Worm (Caenorhabditis elegans): Measurements from ENCODE around the gene gstk-1.

The gstk-1 gene

DNA sequence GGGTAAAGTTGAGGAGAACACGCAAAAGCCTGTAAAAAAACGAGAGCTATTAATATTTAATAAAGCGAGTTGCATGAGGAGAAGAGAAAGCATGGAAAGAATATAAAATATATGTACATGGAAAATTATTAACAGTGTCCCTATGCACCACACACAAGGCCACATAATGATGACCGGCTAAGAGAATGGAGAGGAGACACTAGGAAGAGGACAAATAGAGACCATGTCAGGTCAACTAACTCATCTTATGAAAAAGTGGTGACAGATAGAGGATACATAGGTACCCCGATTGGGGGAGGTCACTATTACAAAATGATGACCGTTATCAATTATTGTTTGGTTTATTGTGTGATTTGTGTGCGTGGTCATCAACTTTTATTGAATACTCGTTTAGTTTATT, 12.1 kb upstream of the gstk-1 start, which contains the start of gene fzr-1:
fzr-1 (minus strand) TSS at position 29 of the 400 bp plus-strand sequence.
- TF ChIP-seq aly-1 (tag; optimal IDR thresholded peaks at IDR 0.05) (no peak), ceh-36 (tag; optimal IDR thresholded peaks at IDR 0.05) (no peak), hmbx-1 (tag; optimal IDR thresholded peaks at IDR 0.05) (no peak), tbx-37 (GFP tag; conservative IDR thresholded peaks at IDR 0.05) (0 out of 2 replicates have a peak, but pooled peaks have one; percentile 10), ets-7 (tag; optimal IDR thresholded peaks at IDR 0.05) (no peak), hnd-1 (tag; optimal IDR thresholded peaks at IDR 0.05) (no peak), flt-1 (GFP tag; IDR thresholded peaks at IDR 0.05) (0 out of 2 replicates have a peak, but pooled peaks have one; percentile 16), tra-4 (tag; optimal IDR thresholded peaks at IDR 0.05) (no peak), F13C5.2 (tag; optimal IDR thresholded peaks at IDR 0.05) (no peak), tbx-11 (GFP tag; IDR thresholded peaks at IDR 0.05) (no peak), sea-1 (GFP tag; conservative IDR thresholded peaks at IDR 0.05) (no peak), pes-1 (GFP tag; IDR thresholded peaks at IDR 0.05) (no peak), hmg-4 (GFP tag; optimal IDR thresholded peaks at IDR 0.05) (no peak), ama-1 (optimal IDR thresholded peaks at IDR 0.05) (no peak), scrt-1 (GFP tag; IDR thresholded peaks at IDR 0.05) (no peak), ceh-13 (GFP tag; optimal IDR thresholded peaks at IDR 0.05) (no peak)

DNA sequence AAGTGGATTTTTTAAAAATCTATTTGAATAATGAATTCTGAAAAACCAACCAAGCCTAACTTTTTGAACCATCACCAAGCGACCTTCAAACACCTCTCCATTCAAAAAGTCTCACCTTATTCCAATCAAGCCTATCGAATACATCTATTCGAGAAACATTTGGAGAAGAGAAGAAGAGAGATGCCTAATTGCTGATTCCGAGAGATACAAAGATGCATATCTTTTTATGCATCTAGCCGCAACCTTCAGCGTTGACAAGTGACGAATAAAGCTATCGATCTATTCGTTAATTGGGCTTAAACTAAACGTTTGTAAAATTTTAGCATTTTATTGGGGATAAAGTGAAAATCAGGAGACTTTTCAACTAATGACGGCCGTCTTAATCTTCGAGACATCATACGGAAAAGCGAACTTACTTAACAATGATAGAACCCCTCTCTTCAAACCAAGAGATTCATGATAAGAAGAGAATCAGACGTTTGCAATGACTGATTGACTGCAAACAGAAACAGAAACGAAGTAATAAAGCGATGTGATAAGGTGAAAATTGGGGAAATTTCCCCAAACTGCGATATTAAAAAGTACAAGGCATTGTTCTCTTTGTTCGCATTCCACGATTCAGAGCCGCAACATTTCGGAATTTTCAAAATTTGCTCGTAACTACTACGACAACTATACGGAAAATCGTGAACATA, 11.4 kb upstream of the gstk-1 start:
- TF ChIP-seq hmbx-1 (tag; optimal IDR thresholded peaks at IDR 0.05) = no peak
- TF ChIP-seq aly-1 (tag; optimal IDR thresholded peaks at IDR 0.05) = no peak
- no peak for TF ChIP-seq pes-1 (GFP tag; IDR thresholded peaks at IDR 0.05)
- TF ChIP-seq flt-1 (GFP tag; IDR thresholded peaks at IDR 0.05) = no peak
- no peak for TF ChIP-seq hnd-1 (tag; optimal IDR thresholded peaks at IDR 0.05)
- TF ChIP-seq tbx-37 (GFP tag; conservative IDR thresholded peaks at IDR 0.05) = no peak
- TF ChIP-seq tra-4 (tag; optimal IDR thresholded peaks at IDR 0.05) = no peak
- no peak for TF ChIP-seq ceh-13 (GFP tag; optimal IDR thresholded peaks at IDR 0.05)
- TF ChIP-seq ets-7 (tag; optimal IDR thresholded peaks at IDR 0.05) = no peak
- no peak for TF ChIP-seq ama-1 (optimal IDR thresholded peaks at IDR 0.05)
- TF ChIP-seq sea-1 (GFP tag; conservative IDR thresholded peaks at IDR 0.05) = no peak
- TF ChIP-seq ceh-36 (tag; optimal IDR thresholded peaks at IDR 0.05) = no peak
- TF ChIP-seq B0310.2 (tag; optimal IDR thresholded peaks at IDR 0.05) = no peak
- TF ChIP-seq scrt-1 (GFP tag; IDR thresholded peaks at IDR 0.05) = no peak
- no peak for TF ChIP-seq hmg-4 (GFP tag; optimal IDR thresholded peaks at IDR 0.05)

DNA sequence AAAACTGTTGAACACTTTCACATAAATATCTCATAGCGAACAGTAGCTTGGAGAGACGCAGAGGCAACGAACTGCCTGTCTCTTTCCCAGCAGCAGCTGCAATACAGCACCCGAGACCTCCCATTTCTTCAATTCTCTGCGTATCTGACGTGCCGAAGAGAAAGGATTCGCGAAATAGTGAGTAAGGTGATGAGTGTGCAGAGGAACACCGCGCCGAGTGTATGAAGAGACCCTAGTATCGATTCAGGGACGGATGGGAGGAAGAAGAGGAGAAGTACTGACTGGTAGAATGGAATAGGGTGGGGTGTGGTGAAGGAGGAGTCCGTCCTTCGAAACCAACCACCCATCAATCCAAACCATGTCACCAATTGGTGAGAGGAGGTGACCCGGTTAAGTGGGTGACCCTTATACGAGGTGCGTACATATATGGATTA, 10.4 kb upstream of the gstk-1 start:
- TF ChIP-seq tra-4 (tag; optimal IDR thresholded peaks at IDR 0.05) (no peak), aly-1 (tag; optimal IDR thresholded peaks at IDR 0.05) (no peak), sea-1 (GFP tag; conservative IDR thresholded peaks at IDR 0.05) (0 out of 2 replicates have a peak, but pooled peaks have one; percentile 33), F13C5.2 (tag; optimal IDR thresholded peaks at IDR 0.05) (peak; percentile 42), ceh-13 (GFP tag; optimal IDR thresholded peaks at IDR 0.05) (peak; percentile 4), hmg-4 (GFP tag; optimal IDR thresholded peaks at IDR 0.05) (peak; percentile 77), ets-7 (tag; optimal IDR thresholded peaks at IDR 0.05) (peak; percentile 7)

DNA sequence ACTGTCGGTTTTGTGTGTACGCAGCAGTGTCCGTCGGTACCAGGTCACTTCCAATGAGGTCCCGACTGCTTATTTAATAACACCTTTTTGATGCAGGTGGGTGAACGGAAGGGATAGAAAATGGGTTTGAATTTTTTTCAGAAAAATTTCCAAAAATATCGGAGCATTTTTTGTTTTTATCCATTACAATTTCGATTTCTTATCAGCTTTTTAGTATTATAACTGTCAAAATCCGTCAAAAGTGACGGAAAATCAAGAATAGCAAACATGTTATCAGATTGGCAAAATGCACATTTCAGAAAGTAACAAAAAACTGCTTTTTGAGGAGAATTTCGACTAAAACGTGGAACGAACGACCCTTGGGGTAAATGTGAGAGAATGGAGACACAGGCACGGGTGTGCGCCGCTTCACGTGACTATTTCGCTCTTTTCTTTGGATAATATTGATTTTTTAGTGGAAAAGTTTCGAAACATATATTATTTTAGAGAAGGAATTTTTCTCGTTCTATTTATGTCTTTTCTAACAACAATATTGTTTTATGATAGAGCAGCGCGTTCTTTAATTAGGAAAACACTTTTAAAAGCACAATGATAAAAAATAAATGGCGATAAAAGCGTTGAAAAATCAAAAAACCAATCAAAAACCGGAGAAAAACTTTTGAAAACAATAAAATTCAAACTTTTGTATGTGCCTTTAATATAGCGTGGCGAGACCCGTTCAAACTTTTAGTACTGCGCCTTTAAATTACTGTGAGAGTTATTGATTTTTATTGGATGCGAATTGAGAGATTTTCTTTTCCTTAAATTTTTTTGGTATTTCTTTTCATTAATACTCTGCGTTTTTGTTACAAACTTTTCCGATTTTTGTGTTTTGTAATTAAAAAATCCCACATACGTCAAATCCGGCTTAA, 9.3 kb upstream of the gstk-1 start, which contains the start of gene sqv-8:
sqv-8 (plus strand) TSS at position 51 of the 911 bp plus-strand sequence.
- no peak for TF ChIP-seq ama-1 (optimal IDR thresholded peaks at IDR 0.05)
- TF ChIP-seq ceh-36 (tag; optimal IDR thresholded peaks at IDR 0.05) = no peak
- no peak for TF ChIP-seq flt-1 (GFP tag; IDR thresholded peaks at IDR 0.05)
- no peak for TF ChIP-seq B0310.2 (tag; optimal IDR thresholded peaks at IDR 0.05)
- no peak for TF ChIP-seq tra-4 (tag; optimal IDR thresholded peaks at IDR 0.05)
- TF ChIP-seq tbx-11 (GFP tag; IDR thresholded peaks at IDR 0.05) = no peak
- TF ChIP-seq hmbx-1 (tag; optimal IDR thresholded peaks at IDR 0.05) = no peak
- TF ChIP-seq aly-1 (tag; optimal IDR thresholded peaks at IDR 0.05) = no peak
- no peak for TF ChIP-seq F13C5.2 (tag; optimal IDR thresholded peaks at IDR 0.05)
- TF ChIP-seq hnd-1 (tag; optimal IDR thresholded peaks at IDR 0.05) = no peak
- TF ChIP-seq tbx-37 (GFP tag; conservative IDR thresholded peaks at IDR 0.05) = no peak
- TF ChIP-seq scrt-1 (GFP tag; IDR thresholded peaks at IDR 0.05) = no peak
- no peak for TF ChIP-seq ceh-13 (GFP tag; optimal IDR thresholded peaks at IDR 0.05)
- no peak for TF ChIP-seq sea-1 (GFP tag; conservative IDR thresholded peaks at IDR 0.05)
- TF ChIP-seq pes-1 (GFP tag; IDR thresholded peaks at IDR 0.05) = no peak
- TF ChIP-seq hmg-4 (GFP tag; optimal IDR thresholded peaks at IDR 0.05) = no peak
- TF ChIP-seq ets-7 (tag; optimal IDR thresholded peaks at IDR 0.05) = no peak

DNA sequence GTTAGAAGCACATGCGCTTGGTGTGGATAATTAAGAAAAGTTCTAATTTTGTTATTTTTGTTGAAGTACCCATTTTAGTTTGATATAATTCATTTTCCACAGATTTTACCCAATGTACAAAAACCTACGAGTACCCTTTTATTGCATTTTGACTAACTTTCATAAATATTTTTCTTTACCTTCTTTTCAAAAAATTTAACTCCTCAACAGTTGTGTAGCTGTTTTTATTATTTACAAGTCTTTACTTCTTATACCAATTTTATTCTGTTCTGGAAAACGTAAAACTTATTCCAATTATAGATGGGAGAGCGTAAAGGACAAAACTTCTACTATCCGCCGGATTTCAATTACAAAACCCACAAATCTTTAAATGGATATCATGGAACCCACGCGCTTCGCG, 7.3 kb upstream of the gstk-1 start, which contains the start of gene ZK1307.9:
ZK1307.9 (plus strand) TSS at position 301 of the 400 bp plus-strand sequence.
- TF ChIP-seq scrt-1 (GFP tag; IDR thresholded peaks at IDR 0.05) (no peak), aly-1 (tag; optimal IDR thresholded peaks at IDR 0.05) (no peak), tbx-11 (GFP tag; IDR thresholded peaks at IDR 0.05) (no peak)

DNA sequence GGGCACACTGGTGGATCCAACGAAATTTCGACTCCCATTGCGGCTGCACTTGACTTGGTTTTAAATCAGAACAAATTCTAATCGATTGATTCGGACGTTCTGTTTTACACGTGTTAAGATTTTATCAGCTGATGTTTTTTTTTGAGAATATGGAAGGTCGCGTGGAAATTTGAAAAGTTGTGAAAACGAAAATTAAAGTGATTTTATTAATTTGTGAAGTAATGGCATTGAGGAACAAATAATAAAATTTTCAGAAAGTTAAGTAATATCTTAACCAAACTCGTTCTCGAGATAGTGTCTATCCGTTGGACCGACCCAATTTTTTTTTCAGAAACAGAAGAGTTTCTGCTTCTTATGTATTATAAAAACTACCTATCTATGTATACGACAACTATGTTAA, 4.8 kb upstream of the gstk-1 start, which contains the start of gene ZK1307.4:
ZK1307.4 (minus strand) TSS at position 101 of the 400 bp plus-strand sequence.
- no peak for TF ChIP-seq F13C5.2 (tag; optimal IDR thresholded peaks at IDR 0.05)

DNA sequence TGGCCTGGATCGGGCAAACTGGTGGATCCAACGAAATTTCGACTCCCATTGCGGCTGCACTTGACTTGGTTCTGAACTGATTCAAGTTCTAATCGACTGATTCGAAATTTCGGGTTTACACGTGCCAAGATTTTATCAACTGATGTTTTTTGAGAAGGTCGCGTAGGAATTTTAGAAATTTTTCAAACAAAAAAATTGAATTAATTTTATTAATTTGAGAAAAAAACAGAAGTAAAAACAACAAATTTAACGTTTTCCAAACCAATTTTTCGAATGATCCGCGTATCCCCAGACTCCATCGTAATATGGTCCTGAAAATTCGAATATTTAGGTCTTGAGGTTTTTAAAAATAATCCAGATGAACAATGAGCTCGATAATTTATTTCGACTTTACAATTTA, 3.6 kb upstream of the gstk-1 start, which contains the start of gene ZK1307.3:
ZK1307.3 (minus strand) TSS at position 101 of the 400 bp plus-strand sequence.
- no peak for TF ChIP-seq tra-4 (tag; optimal IDR thresholded peaks at IDR 0.05)

Data from whole organism, early embryonic.